Fruit fly (Drosophila melanogaster): ENCODE results near the gene EMC2A.
A peak's percentile ranks its signal among the peaks of the same experiment; 100 is the strongest.

EMC2A gene

dm6 chr3R:16980958-16981623 is 14.8 kb downstream of the EMC2A start (continued):
- TF ChIP-seq CG31365 (tag; optimal IDR thresholded peaks at IDR 0.05) (no peak), Rfx (GFP tag; IDR thresholded peaks at IDR 0.05) (peak; percentile 35; the same call in 1 of the 2 replicates), chinmo (GFP tag; IDR thresholded peaks at IDR 0.05; ENCODE audit: partially characterized antibody) (0 out of 4 replicates have a peak, but pooled peaks have one; percentile 43)

- TF ChIP-seq CoRest (tag; optimal IDR thresholded peaks at IDR 0.05) (peak; percentile 24), inv (GFP tag; IDR thresholded peaks at IDR 0.05; ENCODE audit: partially characterized antibody) (peak; percentile 16; the same call in 1 of the 2 replicates), Elba2 (GFP tag; optimal IDR thresholded peaks at IDR 0.05) (peak; percentile 75), CG6791 (GFP tag; IDR thresholded peaks at IDR 0.05; ENCODE audit: partially characterized antibody) (0 out of 3 replicates have a peak, but pooled peaks have one; percentile 39), Abd-B (GFP tag; optimal IDR thresholded peaks at IDR 0.05) (peak; percentile 57), pita (GFP tag; optimal IDR thresholded peaks at IDR 0.05) (peak; percentile 71), yki (optimal IDR thresholded peaks at IDR 0.05) (peak; percentile 40), bbx (GFP tag; IDR thresholded peaks at IDR 0.05; ENCODE audit: partially characterized antibody) (0 out of 2 replicates have a peak, but pooled peaks have one; percentile 38), CG15601 (tag; optimal IDR thresholded peaks at IDR 0.05) (peak; percentile 49), zen (tag; optimal IDR thresholded peaks at IDR 0.05) (peak; percentile 65), CG42726 (GFP tag; IDR thresholded peaks at IDR 0.05; ENCODE audit: partially characterized antibody) (0 out of 2 replicates have a peak, but pooled peaks have one; percentile 38), amos (GFP tag; IDR thresholded peaks at IDR 0.05; ENCODE audit: partially characterized antibody) (peak; percentile 69), CG14860 (GFP tag; IDR thresholded peaks at IDR 0.05; ENCODE audit: partially characterized antibody) (peak; percentile 11; the same call in 1 of the 3 replicates), Eip74EF (GFP tag; optimal IDR thresholded peaks at IDR 0.05) (no peak), Nf-YC (tag; optimal IDR thresholded peaks at IDR 0.05) (peak; percentile 3), GATAe (GFP tag; conservative IDR thresholded peaks at IDR 0.05) (no peak), Dek (tag; optimal IDR thresholded peaks at IDR 0.05) (peak; percentile 48), CG17829 (tag; optimal IDR thresholded peaks at IDR 0.05) (peak; percentile 33), HmgZ (tag; optimal IDR thresholded peaks at IDR 0.05) (peak; percentile 67), CTCF (GFP tag; optimal IDR thresholded peaks at IDR 0.05) (peak; percentile 81), Bgb (GFP tag; IDR thresholded peaks at IDR 0.05; ENCODE audit: partially characterized antibody) (peak; percentile 73), insv (GFP tag; optimal IDR thresholded peaks at IDR 0.05) (peak in 1 of 2 experiments; percentile 100), CG13624 (GFP tag; optimal IDR thresholded peaks at IDR 0.05) (no peak), CG32532 (GFP tag; IDR thresholded peaks at IDR 0.05) (no peak), knrl (GFP tag; IDR thresholded peaks at IDR 0.05; ENCODE audit: partially characterized antibody) (peak; percentile 67), twi (tag; optimal IDR thresholded peaks at IDR 0.05) (no peak), CG11085 (GFP tag; IDR thresholded peaks at IDR 0.05) (0 out of 2 replicates have a peak, but pooled peaks have one; percentile 7), rib (GFP tag; IDR thresholded peaks at IDR 0.05) (no peak), CG16813 (GFP tag; IDR thresholded peaks at IDR 0.05; ENCODE audit: partially characterized antibody) (peak; percentile 48; the same call in 2 of the 3 replicates), CG11560 (tag; IDR thresholded peaks at IDR 0.05) (peak; percentile 78; the same call in 2 of the 3 replicates)
These were observed 18.0 kb downstream of the EMC2A start, which contains the start of gene Actn3 for dm6 chr3R:16977745-16978305. Gene Actn3 (minus strand): TSS chr3R:16977795.

dm6 chr3R:16974904-16975303 is 21.0 kb downstream of the EMC2A start, which contains the start of gene VhaM9.7-d:
Gene VhaM9.7-d (plus strand): TSS chr3R:16975204.
- TF ChIP-seq Lim3 (GFP tag; IDR thresholded peaks at IDR 0.05) (no peak), cad (GFP tag; optimal IDR thresholded peaks at IDR 0.05) (peak; percentile 13), ind (GFP tag; optimal IDR thresholded peaks at IDR 0.05) (no peak), sens (GFP tag) (peak; percentile 44)
